Worm (Caenorhabditis elegans) whole organism, early embryonic: ENCODE results near the gene col-170.

Experiments used
- ama-1 ChIP-seq: fragments of 150-350 bp; optimal IDR thresholded peaks from 2 replicates; lab custom pipeline; 2014
- ets-7 ChIP-seq: sonication (generic microtip); optimal IDR thresholded peaks from 2 replicates; lab custom pipeline; 2016; ENCODE audit warnings: missing genotype, missing genetic modification characterization, missing compliant biosample characterization
- flt-1 ChIP-seq: fragments of 200-800 bp; sonication (Bioruptor generic); IDR thresholded peaks from 2 replicates; pipeline ENCODE4 v1.3.6; 2022; ENCODE audit warnings: missing genetic modification characterization, missing compliant biosample characterization
- hmbx-1 ChIP-seq: sonication (generic microtip); optimal IDR thresholded peaks from 2 replicates; lab custom pipeline; 2016; ENCODE audit warnings: mild to moderate bottlenecking, missing genetic modification characterization, missing compliant biosample characterization
- tra-4 ChIP-seq: sonication (generic microtip); optimal IDR thresholded peaks from 2 replicates; lab custom pipeline; 2017; ENCODE audit warnings: missing genetic modification characterization, missing compliant biosample characterization

- TF ChIP-seq ets-7 (tag; lab: Kevin White, UChicago): no peak
- no peak for TF ChIP-seq hmbx-1
- TF ChIP-seq flt-1 (GFP tag; lab: Robert Waterston, UW): no peak
- TF ChIP-seq tra-4 (tag; lab: Kevin White, UChicago): no peak
- no peak for TF ChIP-seq ama-1 (lab: Kevin White, UChicago)
Observed at ce11 chrX:6321380-6321779, 10.1 kb upstream of the col-170 start.
